Worm (Caenorhabditis elegans) whole organism, L4 larva: ENCODE measurements around the gene C27B7.7.

Experiments
- D1046.2 ChIP-seq: fragments of 200-800 bp; sonication (Bioruptor generic); IDR thresholded peaks from 2 replicates; pipeline ENCODE4 v1.3.6; 2022; ENCODE audit warnings: missing genetic modification characterization, missing compliant biosample characterization
- ceh-62 ChIP-seq: sonication (generic microtip); optimal IDR thresholded peaks from 2 replicates; lab custom pipeline; 2017; ENCODE audit warnings: missing biosample characterization, missing genetic modification characterization
- daf-16 ChIP-seq, 3 experiments: sonication (generic microtip); optimal IDR thresholded peaks; 2 replicates each; lab custom pipeline; 2016 to 2017; ENCODE audit warnings: missing genetic modification characterization in 3 of 3, missing genetic modification reagents in 3 of 3, mild to moderate bottlenecking in 2 of 3, missing compliant biosample characterization in 2 of 3, missing biosample characterization in 1 of 3, moderate library complexity in 1 of 3
- lin-38 ChIP-seq: fragments of 200-800 bp; sonication (Bioruptor generic); IDR thresholded peaks from 2 replicates; pipeline ENCODE4 v1.3.6; 2022; ENCODE audit warnings: missing genetic modification reagents, missing genetic modification characterization, missing compliant biosample characterization
- nhr-11 ChIP-seq: fragments of 150-350 bp; optimal IDR thresholded peaks from 2 replicates; lab custom pipeline; 2014; ENCODE audit warnings: missing biosample characterization, missing genetic modification characterization
- nhr-41 ChIP-seq: fragments of 200-800 bp; sonication (Bioruptor generic); IDR thresholded peaks from 2 replicates; pipeline ENCODE4 v1.3.6; 2022; ENCODE audit warnings: missing genetic modification reagents, missing genetic modification characterization, missing compliant biosample characterization
- nhr-76 ChIP-seq: fragments of 150-350 bp; optimal IDR thresholded peaks from 2 replicates; lab custom pipeline; 2014; ENCODE audit warnings: missing biosample characterization, missing genetic modification characterization
- pha-4 ChIP-seq, 2 experiments: fragments of 150-350 bp in 1 of 2; fragments of 200-800 bp in 1 of 2; sonication (Bioruptor generic) in 1 of 2; IDR thresholded peaks in 1 of 2; optimal IDR thresholded peaks in 1 of 2; 2 replicates each; pipeline versions ENCODE4 v1.3.6 to Lab custom; 2014 to 2022; ENCODE audit warnings: missing genetic modification characterization in 2 of 2, missing genetic modification reagents in 2 of 2, missing biosample characterization in 1 of 2, missing compliant biosample characterization in 1 of 2
- pqm-1 ChIP-seq: sonication (generic microtip); optimal IDR thresholded peaks from 2 replicates; lab custom pipeline; 2017; ENCODE audit warnings: missing biosample characterization, missing genetic modification characterization
- unc-39 ChIP-seq: sonication (generic microtip); optimal IDR thresholded peaks from 2 replicates; lab custom pipeline; 2017; ENCODE audit warnings: missing biosample characterization, missing genetic modification characterization

- TF ChIP-seq nhr-11 (tag; lab: Kevin White, UChicago): no peak
- no peak for TF ChIP-seq pha-4 (GFP tag; IDR thresholded peaks at IDR 0.05; lab: Robert Waterston, UW)
- no peak for TF ChIP-seq pha-4 (tag; optimal IDR thresholded peaks at IDR 0.05; lab: Kevin White, UChicago)
- TF ChIP-seq ceh-62: no peak
- no peak for TF ChIP-seq D1046.2 (GFP tag; lab: Robert Waterston, UW)
- no peak for TF ChIP-seq unc-39 (tag; lab: Kevin White, UChicago)
- no peak for TF ChIP-seq nhr-76 (tag; lab: Kevin White, UChicago)
- no peak for TF ChIP-seq pqm-1 (tag; lab: Kevin White, UChicago)
- TF ChIP-seq nhr-41: no peak
- no peak for TF ChIP-seq daf-16 (GFP tag; optimal IDR thresholded peaks at IDR 0.05; lab: Kevin White, UChicago)
- TF ChIP-seq daf-16 (tag; optimal IDR thresholded peaks at IDR 0.05; lab: Kevin White, UChicago): no peak
- TF ChIP-seq lin-38 (GFP tag; lab: Robert Waterston, UW): no peak
Measured at ce11 chrIV:8886228-8886627, 20.6 kb upstream of the C27B7.7 start, which contains the start of gene C09G9.5.
